Worm (Caenorhabditis elegans) whole organism, L2 larva: Measurements from ENCODE around the gene ins-11.

Experiments
- F13H6.1 ChIP-seq: sonication (generic microtip); optimal IDR thresholded peaks from 2 replicates; lab custom pipeline; 2016; ENCODE audit warnings: missing genetic modification characterization, missing compliant biosample characterization
- R02D3.7 ChIP-seq: fragments of 150-350 bp; optimal IDR thresholded peaks from 2 replicates; lab custom pipeline; 2014; ENCODE audit warnings: missing biosample characterization, missing genetic modification characterization
- Y55F3AM.14 ChIP-seq: fragments of 200-800 bp; sonication (Bioruptor generic); optimal IDR thresholded peaks from 2 replicates; lab custom pipeline; 2018; ENCODE audit warnings: mild to moderate bottlenecking, missing genetic modification characterization, missing compliant biosample characterization
- ZK546.5 ChIP-seq: sonication (generic microtip); optimal IDR thresholded peaks from 2 replicates; lab custom pipeline; 2017; ENCODE audit warnings: missing biosample characterization, missing genetic modification characterization
- alr-1 ChIP-seq: fragments of 150-350 bp; optimal IDR thresholded peaks from 2 replicates; lab custom pipeline; 2014; ENCODE audit warnings: missing biosample characterization, missing genetic modification characterization
- ceh-16 ChIP-seq: fragments of 150-350 bp; optimal IDR thresholded peaks from 2 replicates; lab custom pipeline; 2014; ENCODE audit warnings: missing biosample characterization, missing genetic modification characterization
- ceh-82 ChIP-seq: fragments of 150-350 bp; optimal IDR thresholded peaks from 2 replicates; lab custom pipeline; 2014; ENCODE audit warnings: missing biosample characterization, missing genetic modification characterization
- crh-2 ChIP-seq: sonication (generic microtip); optimal IDR thresholded peaks from 2 replicates; lab custom pipeline; 2017; ENCODE audit warnings: missing biosample characterization, missing genetic modification characterization
- egl-27 ChIP-seq: sonication (generic microtip); optimal IDR thresholded peaks from 3 replicates; lab custom pipeline; 2017; ENCODE audit warnings: missing biosample characterization, missing genetic modification reagents, missing genetic modification characterization
- elt-3 ChIP-seq: sonication (generic microtip); optimal IDR thresholded peaks from 2 replicates; lab custom pipeline; 2017; ENCODE audit warnings: missing biosample characterization, missing genetic modification characterization
- fos-1 ChIP-seq: fragments of 150-350 bp; optimal IDR thresholded peaks from 2 replicates; lab custom pipeline; 2014; ENCODE audit warnings: missing biosample characterization, missing genetic modification characterization
- gmeb-1 ChIP-seq: fragments of 150-350 bp; optimal IDR thresholded peaks from 2 replicates; lab custom pipeline; 2014; ENCODE audit warnings: missing biosample characterization, missing genetic modification characterization
- lin-11 ChIP-seq: fragments of 150-350 bp; sonication (generic microtip); optimal IDR thresholded peaks from 2 replicates; lab custom pipeline; 2014; ENCODE audit warnings: missing biosample characterization, missing genetic modification characterization, inconsistent platforms, mixed read lengths
- lin-13 ChIP-seq: fragments of 150-350 bp; optimal IDR thresholded peaks from 2 replicates; lab custom pipeline; 2014; ENCODE audit warnings: missing biosample characterization, missing genetic modification reagents, missing genetic modification characterization
- lin-39 ChIP-seq: fragments of 150-350 bp; optimal IDR thresholded peaks from 2 replicates; lab custom pipeline; 2014; ENCODE audit warnings: missing biosample characterization, missing genetic modification reagents, missing genetic modification characterization
- lsy-2 ChIP-seq, 2 experiments: fragments of 150-350 bp in 1 of 2; sonication (generic microtip) in 1 of 2; optimal IDR thresholded peaks; 2 replicates each; lab custom pipeline; 2014 to 2017; ENCODE audit warnings: missing biosample characterization in 2 of 2, missing genetic modification characterization in 2 of 2
- mab-5 ChIP-seq: fragments of 150-350 bp; optimal IDR thresholded peaks from 2 replicates; lab custom pipeline; 2014; ENCODE audit warnings: missing biosample characterization, missing genetic modification characterization
- mbf-1 ChIP-seq: sonication (generic microtip); optimal IDR thresholded peaks from 2 replicates; lab custom pipeline; 2017; ENCODE audit warnings: missing biosample characterization, missing genetic modification characterization
- nhr-10 ChIP-seq: sonication (generic microtip); optimal IDR thresholded peaks from 2 replicates; lab custom pipeline; 2017; ENCODE audit warnings: missing biosample characterization, missing genetic modification characterization
- nhr-11 ChIP-seq: fragments of 150-350 bp; optimal IDR thresholded peaks from 2 replicates; lab custom pipeline; 2014; ENCODE audit warnings: missing biosample characterization, missing genetic modification characterization
- nhr-12 ChIP-seq: fragments of 150-350 bp; optimal IDR thresholded peaks from 2 replicates; lab custom pipeline; 2014; ENCODE audit warnings: missing biosample characterization, missing genetic modification characterization
- nhr-21 ChIP-seq: fragments of 150-350 bp; optimal IDR thresholded peaks from 2 replicates; lab custom pipeline; 2014; ENCODE audit warnings: missing biosample characterization, missing genetic modification characterization
- nhr-23 ChIP-seq: fragments of 150-350 bp; optimal IDR thresholded peaks from 2 replicates; lab custom pipeline; 2014; ENCODE audit warnings: missing biosample characterization, missing genetic modification reagents, missing genetic modification characterization
- nhr-25 ChIP-seq: fragments of 150-350 bp; sonication (generic microtip); optimal IDR thresholded peaks from 3 replicates; lab custom pipeline; 2014; ENCODE audit warnings: missing biosample characterization, missing genetic modification characterization
- nhr-6 ChIP-seq: fragments of 150-350 bp; optimal IDR thresholded peaks from 2 replicates; lab custom pipeline; 2014; ENCODE audit warnings: missing biosample characterization, missing genetic modification characterization
- peb-1 ChIP-seq: fragments of 150-350 bp; optimal IDR thresholded peaks from 2 replicates; lab custom pipeline; 2014; ENCODE audit warnings: missing biosample characterization, missing genetic modification characterization
- skn-1 ChIP-seq: sonication (generic microtip); optimal IDR thresholded peaks from 2 replicates; lab custom pipeline; 2017; ENCODE audit warnings: missing biosample characterization, missing genetic modification characterization
- sma-9 ChIP-seq, 2 experiments: fragments of 150-350 bp in 1 of 2; sonication (generic microtip) in 1 of 2; optimal IDR thresholded peaks; 2 replicates each; lab custom pipeline; 2014 to 2016; ENCODE audit warnings: missing genetic modification characterization in 2 of 2, mild to moderate bottlenecking in 1 of 2, missing biosample characterization in 1 of 2, missing compliant biosample characterization in 1 of 2, missing genetic modification reagents in 1 of 2, moderate library complexity in 1 of 2
- snpc-4 ChIP-seq: fragments of 150-350 bp; optimal IDR thresholded peaks from 2 replicates; lab custom pipeline; 2014; ENCODE audit warnings: missing biosample characterization, missing genetic modification characterization
- unc-62 ChIP-seq: fragments of 150-350 bp; optimal IDR thresholded peaks from 2 replicates; lab custom pipeline; 2014; ENCODE audit warnings: missing biosample characterization, missing genetic modification reagents, missing genetic modification characterization
- zag-1 ChIP-seq: fragments of 150-350 bp; optimal IDR thresholded peaks from 2 replicates; lab custom pipeline; 2014; ENCODE audit warnings: missing biosample characterization, missing genetic modification characterization
- ztf-11 ChIP-seq: sonication (generic microtip); optimal IDR thresholded peaks from 2 replicates; lab custom pipeline; 2017; ENCODE audit warnings: missing biosample characterization, missing genetic modification characterization
- ztf-4 ChIP-seq: fragments of 150-350 bp; optimal IDR thresholded peaks from 2 replicates; lab custom pipeline; 2014; ENCODE audit warnings: missing biosample characterization, missing genetic modification characterization

The ins-11 gene

DNA sequence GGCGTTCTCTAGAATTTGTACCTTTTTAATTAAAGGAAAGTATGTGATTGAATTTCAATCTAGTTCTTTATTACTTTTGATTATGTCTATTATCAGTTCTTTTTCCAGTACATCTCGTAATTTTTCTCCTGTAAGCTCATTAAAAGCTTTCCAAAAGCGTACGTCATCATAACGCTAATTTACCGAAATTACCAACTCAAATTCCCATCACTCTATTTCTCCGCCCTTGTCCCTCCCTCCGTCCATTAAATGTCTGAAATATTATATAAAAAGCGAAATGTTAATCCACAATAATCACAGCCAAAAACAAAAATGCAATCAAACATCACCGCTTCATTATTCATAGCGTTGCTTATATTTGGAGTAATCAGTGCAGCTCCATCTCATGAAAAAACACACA lies 2.2 kb upstream of the ins-11 start, which contains the start of gene ins-12:
Gene ins-12 (plus strand): TSS at position 301 of the 400 bp plus-strand sequence.
- TF ChIP-seq Y55F3AM.14 (GFP tag; lab: Kevin White, UChicago) (no peak), nhr-11 (tag; lab: Kevin White, UChicago) (no peak), zag-1 (tag; lab: Kevin White, UChicago) (no peak), ztf-11 (tag; lab: Kevin White, UChicago) (no peak), elt-3 (tag; lab: Kevin White, UChicago) (no peak), peb-1 (tag; lab: Kevin White, UChicago) (no peak), ztf-4 (tag; lab: Kevin White, UChicago) (no peak), nhr-25 (no peak), nhr-23 (tag; lab: Kevin White, UChicago) (no peak), lin-39 (tag; lab: Kevin White, UChicago) (no peak)

DNA sequence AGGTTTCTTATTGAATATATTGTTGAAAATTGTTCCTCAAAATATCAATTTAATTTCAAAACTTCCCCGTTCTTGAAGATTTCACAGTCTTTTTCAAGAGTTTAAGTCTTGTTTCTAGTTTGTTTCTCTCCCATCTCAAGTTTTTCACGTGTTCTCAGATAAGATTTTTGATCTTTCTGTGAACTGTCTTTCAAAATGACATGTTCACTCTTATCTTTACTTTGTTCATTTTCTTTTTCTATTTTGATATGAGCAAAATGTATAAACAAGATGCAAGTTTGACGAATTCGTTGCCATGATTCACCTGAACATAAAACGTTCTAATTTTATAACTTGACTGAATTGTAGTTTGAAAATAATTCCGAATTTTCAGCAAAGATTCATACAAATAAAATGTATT lies 1.7 kb upstream of the ins-11 start:
- no peak for TF ChIP-seq ztf-11 (tag; lab: Kevin White, UChicago)
- no peak for TF ChIP-seq egl-27 (tag; lab: Kevin White, UChicago)
- TF ChIP-seq alr-1 (tag; lab: Kevin White, UChicago): no peak
- TF ChIP-seq zag-1 (tag; lab: Kevin White, UChicago): no peak
- TF ChIP-seq unc-62 (GFP tag; lab: Kevin White, UChicago): no peak
- no peak for TF ChIP-seq mbf-1 (tag; lab: Kevin White, UChicago)
- TF ChIP-seq nhr-23 (tag; lab: Kevin White, UChicago): no peak
- TF ChIP-seq nhr-11 (tag; lab: Kevin White, UChicago): no peak
- TF ChIP-seq snpc-4 (tag; lab: Kevin White, UChicago): no peak
- TF ChIP-seq lin-13 (GFP tag; lab: Kevin White, UChicago): no peak
- no peak for TF ChIP-seq mab-5
- TF ChIP-seq nhr-10 (tag; lab: Kevin White, UChicago): no peak
- TF ChIP-seq Y55F3AM.14 (GFP tag; lab: Kevin White, UChicago): no peak
- TF ChIP-seq crh-2 (tag; lab: Kevin White, UChicago): no peak
- no peak for TF ChIP-seq nhr-12 (tag; lab: Kevin White, UChicago)
- no peak for TF ChIP-seq elt-3 (tag; lab: Kevin White, UChicago)

DNA sequence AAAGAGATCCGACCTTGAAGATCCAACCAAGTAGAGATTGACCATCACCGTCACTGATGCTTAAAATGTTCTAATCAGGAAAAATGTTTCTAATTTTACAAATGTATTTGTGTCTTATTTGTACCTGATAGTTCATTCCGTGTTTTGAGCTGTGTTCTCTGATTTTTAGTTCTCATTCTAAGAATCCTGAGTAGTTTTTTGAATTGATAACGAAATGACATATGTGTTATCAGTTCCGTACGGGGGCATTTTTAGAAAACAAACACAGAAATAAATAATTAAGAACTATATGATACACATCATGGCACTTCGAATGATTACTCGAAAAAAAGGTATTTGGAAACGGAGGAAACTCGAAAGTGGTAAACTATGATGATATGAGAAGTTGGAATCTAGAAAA lies 1.0 kb upstream of the ins-11 start:
- TF ChIP-seq mab-5 (no peak), lsy-2 (tag; optimal IDR thresholded peaks at IDR 0.05; lab: Kevin White, UChicago) (no peak), lin-13 (GFP tag; lab: Kevin White, UChicago) (no peak), egl-27 (tag; lab: Kevin White, UChicago) (no peak), nhr-11 (tag; lab: Kevin White, UChicago) (no peak), ceh-16 (no peak)

DNA sequence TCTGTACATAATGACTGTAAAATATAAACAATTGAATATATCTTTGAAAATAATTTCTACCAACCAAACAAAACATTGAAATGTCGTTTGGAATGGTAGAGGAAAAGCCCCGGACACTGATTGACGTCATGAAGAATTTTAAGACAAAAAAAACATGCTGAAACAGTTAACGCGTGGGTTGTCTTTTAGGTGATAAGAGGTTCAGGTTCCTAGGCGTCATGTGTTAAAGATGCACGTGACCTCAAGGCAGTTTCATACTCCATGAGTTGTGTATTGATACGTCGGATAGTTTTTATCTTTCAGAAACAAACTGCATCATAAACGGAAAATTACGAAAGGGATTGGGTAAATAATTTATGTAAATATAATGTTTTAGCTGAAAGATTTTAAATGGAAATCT lies 603 bp downstream of the ins-11 start:
- TF ChIP-seq nhr-21 (no peak), lsy-2 (tag; optimal IDR thresholded peaks at IDR 0.05; lab: Kevin White, UChicago) (no peak), zag-1 (tag; lab: Kevin White, UChicago) (no peak), gmeb-1 (tag; lab: Kevin White, UChicago) (peak; percentile 38), R02D3.7 (tag; lab: Kevin White, UChicago) (no peak), nhr-10 (tag; lab: Kevin White, UChicago) (no peak), sma-9 (GFP tag; optimal IDR thresholded peaks at IDR 0.05; lab: Kevin White, UChicago) (peak; percentile 60), sma-9 (tag; optimal IDR thresholded peaks at IDR 0.05; lab: Kevin White, UChicago) (no peak), Y55F3AM.14 (GFP tag; lab: Kevin White, UChicago) (no peak), alr-1 (tag; lab: Kevin White, UChicago) (no peak), F13H6.1 (no peak), ceh-82 (tag; lab: Kevin White, UChicago) (no peak), ZK546.5 (tag; lab: Kevin White, UChicago) (no peak), crh-2 (tag; lab: Kevin White, UChicago) (peak; percentile 14), lin-11 (tag; lab: Kevin White, UChicago) (no peak)

DNA sequence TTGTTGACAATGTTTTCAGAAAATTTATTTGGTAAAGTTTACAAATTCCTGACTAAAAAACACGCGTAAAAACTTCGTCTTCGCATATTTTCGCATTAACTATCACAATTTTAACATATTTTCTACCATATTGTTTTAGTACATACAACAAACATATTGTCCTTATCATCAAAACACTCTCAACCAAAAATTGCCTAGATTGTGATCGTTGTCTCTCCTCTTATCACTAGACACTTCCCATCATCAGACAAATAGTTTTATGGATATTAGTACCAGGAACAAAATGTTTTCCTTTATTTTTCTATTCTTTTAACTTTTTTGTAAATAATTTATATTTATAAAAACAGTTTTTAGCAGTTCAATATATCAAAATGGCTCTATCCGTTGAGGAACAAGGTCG lies 4.9 kb downstream of the ins-11 start, which contains the start of gene C17C3.3:
Gene C17C3.3 (plus strand): TSS at position 346 of the 400 bp plus-strand sequence.
- TF ChIP-seq fos-1 (tag; lab: Kevin White, UChicago) (peak; percentile 19), alr-1 (tag; lab: Kevin White, UChicago) (no peak), nhr-11 (tag; lab: Kevin White, UChicago) (no peak), sma-9 (GFP tag; optimal IDR thresholded peaks at IDR 0.05; lab: Kevin White, UChicago) (peak; percentile 17), sma-9 (tag; optimal IDR thresholded peaks at IDR 0.05; lab: Kevin White, UChicago) (no peak), nhr-6 (tag; lab: Kevin White, UChicago) (no peak), skn-1 (tag; lab: Kevin White, UChicago) (peak; percentile 6)
